Worm (Caenorhabditis elegans): ENCODE data around the gene dhcr-24.

The dhcr-24 gene

ce11 chrX:2531276-2531675, 32.7 kb downstream of the dhcr-24 start (continued):
- TF ChIP-seq F49E8.2 (tag; optimal IDR thresholded peaks at IDR 0.05; ENCODE audit: insufficient read depth) (no peak), Y53G8AR.9 (GFP tag; conservative IDR thresholded peaks at IDR 0.05) (no peak), athp-1 (tag; optimal IDR thresholded peaks at IDR 0.05) (peak; percentile 40)

- TF ChIP-seq madf-3 (GFP tag; IDR thresholded peaks at IDR 0.05) (0 out of 2 replicates have a peak, but pooled peaks have one; percentile 65), dox-1 (GFP tag; IDR thresholded peaks at IDR 0.05) (peak; percentile 81), F23B12.7 (tag; optimal IDR thresholded peaks at IDR 0.05; ENCODE audit: insufficient read depth) (no peak), F10E7.11 (tag; optimal IDR thresholded peaks at IDR 0.05) (no peak), F39B2.1 (GFP tag; IDR thresholded peaks at IDR 0.05) (no peak), mxl-1 (tag; optimal IDR thresholded peaks at IDR 0.05) (peak; percentile 25), nhr-80 (tag; optimal IDR thresholded peaks at IDR 0.05) (no peak), let-607 (tag; optimal IDR thresholded peaks at IDR 0.05) (peak in 1 of 2 experiments; percentile 47), Y67H2A.10 (GFP tag; conservative IDR thresholded peaks at IDR 0.05) (no peak), ztf-28 (GFP tag; IDR thresholded peaks at IDR 0.05) (no peak), ceh-91 (GFP tag; IDR thresholded peaks at IDR 0.05) (no peak), ztf-3 (GFP tag; optimal IDR thresholded peaks at IDR 0.05) (no peak), nhr-120 (GFP tag; IDR thresholded peaks at IDR 0.05) (0 out of 2 replicates have a peak, but pooled peaks have one; percentile 16), chd-7 (tag; optimal IDR thresholded peaks at IDR 0.05) (peak; percentile 17), hrde-1 (tag; optimal IDR thresholded peaks at IDR 0.05; ENCODE audit: borderline replicate concordance) (no peak), pha-4 (tag; optimal IDR thresholded peaks at IDR 0.05) (no peak), madf-10 (tag; optimal IDR thresholded peaks at IDR 0.05) (peak; percentile 53), snpc-3.4 (tag; optimal IDR thresholded peaks at IDR 0.05) (no peak), lsl-1 (GFP tag; optimal IDR thresholded peaks at IDR 0.05) (no peak), ceh-79 (tag; optimal IDR thresholded peaks at IDR 0.05) (no peak), ama-1 (optimal IDR thresholded peaks at IDR 0.05) (no peak), ama-1 (GFP tag; optimal IDR thresholded peaks at IDR 0.05) (peak; percentile 3 to 26), lin-35 (GFP tag; optimal IDR thresholded peaks at IDR 0.05) (peak in 1 of 3 experiments; percentile 45), snpc-1.1 (tag; optimal IDR thresholded peaks at IDR 0.05; ENCODE audit: insufficient read depth) (no peak), ceh-58 (GFP tag; IDR thresholded peaks at IDR 0.05) (no peak), ets-4 (GFP tag; optimal IDR thresholded peaks at IDR 0.05) (no peak), lag-1 (GFP tag; IDR thresholded peaks at IDR 0.05) (no peak), lsy-27 (tag; optimal IDR thresholded peaks at IDR 0.05; ENCODE audit: borderline replicate concordance, insufficient read depth) (no peak), nfyb-1 (GFP tag; IDR thresholded peaks at IDR 0.05) (peak; percentile 81), mel-28 (tag; optimal IDR thresholded peaks at IDR 0.05; ENCODE audit: borderline replicate concordance) (no peak), F52B5.7 (tag; optimal IDR thresholded peaks at IDR 0.05) (no peak), ceh-40 (GFP tag; IDR thresholded peaks at IDR 0.05) (0 out of 2 replicates have a peak, but pooled peaks have one; percentile 45), unc-62 (GFP tag; optimal IDR thresholded peaks at IDR 0.05) (no peak), Y53G8AR.9 (GFP tag; conservative IDR thresholded peaks at IDR 0.05) (no peak), zim-3 (tag; optimal IDR thresholded peaks at IDR 0.05) (peak; percentile 70), ekl-4 (GFP tag; IDR thresholded peaks at IDR 0.05) (no peak), attf-5 (GFP tag; optimal IDR thresholded peaks at IDR 0.05) (no peak), Y95B8A.8 (GFP tag; IDR thresholded peaks at IDR 0.05) (no peak), C17E4.6 (GFP tag; IDR thresholded peaks at IDR 0.05) (no peak), bed-2 (GFP tag; IDR thresholded peaks at IDR 0.05) (no peak), attf-6 (GFP tag; IDR thresholded peaks at IDR 0.05) (0 out of 2 replicates have a peak, but pooled peaks have one; percentile 26), ztf-6 (GFP tag; IDR thresholded peaks at IDR 0.05) (no peak), egl-18 (GFP tag; IDR thresholded peaks at IDR 0.05) (no peak), lin-54 (GFP tag; optimal IDR thresholded peaks at IDR 0.05) (no peak)
Observed at ce11 chrX:2527877-2528276, 36.1 kb downstream of the dhcr-24 start.
